Worm (Caenorhabditis elegans) whole organism, young adult: ENCODE measurements around the gene M176.10.

Source experiments
- B0035.1 ChIP-seq: sonication (generic microtip); optimal IDR thresholded peaks from 2 replicates; lab custom pipeline; 2016; ENCODE audit warnings: missing genetic modification characterization, mild to moderate bottlenecking, missing compliant biosample characterization, missing genotype, missing genetic modification reagents
- F22D6.2 ChIP-seq: sonication (generic microtip); optimal IDR thresholded peaks from 2 replicates; lab custom pipeline; 2016; ENCODE audit warnings: mild to moderate bottlenecking, missing genetic modification characterization, missing compliant biosample characterization
- F23B12.7 ChIP-seq: sonication (generic microtip); optimal IDR thresholded peaks from 2 replicates; lab custom pipeline; 2017; ENCODE audit warnings: missing genetic modification characterization, mild to moderate bottlenecking, missing compliant biosample characterization, antibody characterized with exemption, moderate library complexity; ENCODE audit not compliant: insufficient read depth
- F33H1.4 ChIP-seq: fragments of 200-800 bp; sonication (Bioruptor generic); IDR thresholded peaks from 2 replicates; pipeline ENCODE4 v1.3.6; 2022; ENCODE audit warnings: missing genetic modification reagents, missing genetic modification characterization, missing compliant biosample characterization
- F37B4.10 ChIP-seq: fragments of 200-800 bp; sonication (Bioruptor generic); IDR thresholded peaks from 2 replicates; pipeline ENCODE4 v1.3.6; 2022; ENCODE audit warnings: missing genetic modification characterization, missing compliant biosample characterization
- F57C9.4 ChIP-seq: sonication (generic microtip); optimal IDR thresholded peaks from 2 replicates; lab custom pipeline; 2017; ENCODE audit warnings: mild to moderate bottlenecking, missing genetic modification characterization, missing compliant biosample characterization
- T26A5.8 ChIP-seq: sonication (generic microtip); optimal IDR thresholded peaks from 2 replicates; lab custom pipeline; 2016; ENCODE audit warnings: missing genetic modification characterization, missing compliant biosample characterization
- Y53G8AR.9 ChIP-seq: fragments of 200-800 bp; sonication (Bioruptor generic); conservative IDR thresholded peaks from 2 replicates; pipeline ENCODE4 v1.3.6; 2022; ENCODE audit warnings: missing genetic modification reagents, missing genetic modification characterization, missing compliant biosample characterization
- Y56A3A.18 ChIP-seq: fragments of 200-800 bp; sonication (Bioruptor generic); IDR thresholded peaks from 2 replicates; pipeline ENCODE4 v1.3.6; 2022; ENCODE audit warnings: missing genetic modification reagents, missing genetic modification characterization, missing compliant biosample characterization
- aptf-2 ChIP-seq: fragments of 200-800 bp; sonication (Bioruptor generic); conservative IDR thresholded peaks from 2 replicates; pipeline ENCODE4 v1.3.6; 2022; ENCODE audit warnings: missing genetic modification reagents, missing genetic modification characterization, missing compliant biosample characterization
- cebp-2 ChIP-seq: fragments of 200-800 bp; sonication (Bioruptor generic); IDR thresholded peaks from 2 replicates; pipeline ENCODE4 v1.3.6; 2022; ENCODE audit warnings: missing genetic modification characterization, missing compliant biosample characterization
- ceh-58 ChIP-seq: fragments of 200-800 bp; sonication (Bioruptor generic); IDR thresholded peaks from 2 replicates; pipeline ENCODE4 v1.3.6; 2022; ENCODE audit warnings: missing genetic modification characterization, missing compliant biosample characterization
- ceh-91 ChIP-seq: fragments of 200-800 bp; sonication (Bioruptor generic); IDR thresholded peaks from 2 replicates; pipeline ENCODE4 v1.3.6; 2022; ENCODE audit warnings: missing genetic modification reagents, missing genetic modification characterization, missing compliant biosample characterization
- chd-7 ChIP-seq: sonication (generic microtip); optimal IDR thresholded peaks from 2 replicates; lab custom pipeline; 2016; ENCODE audit warnings: mild to moderate bottlenecking, missing genetic modification characterization, moderate library complexity, missing compliant biosample characterization
- dpl-1 ChIP-seq: fragments of 150-350 bp; optimal IDR thresholded peaks from 2 replicates; lab custom pipeline; 2014; ENCODE audit warnings: missing biosample characterization, missing genetic modification reagents, missing genetic modification characterization
- egrh-3 ChIP-seq: fragments of 200-800 bp; sonication (Bioruptor generic); IDR thresholded peaks from 2 replicates; pipeline ENCODE4 v1.3.6; 2022; ENCODE audit warnings: missing genetic modification reagents, missing genetic modification characterization, missing compliant biosample characterization
- ekl-4 ChIP-seq: fragments of 200-800 bp; sonication (Bioruptor generic); IDR thresholded peaks from 2 replicates; pipeline ENCODE4 v1.3.6; 2022; ENCODE audit warnings: missing genetic modification reagents, missing genetic modification characterization, missing compliant biosample characterization
- ets-4 ChIP-seq: fragments of 200-800 bp; sonication (Bioruptor generic); optimal IDR thresholded peaks from 2 replicates; lab custom pipeline; 2018; ENCODE audit warnings: mild to moderate bottlenecking, missing genetic modification characterization, missing compliant biosample characterization
- gei-17 ChIP-seq: fragments of 200-800 bp; sonication (Bioruptor generic); optimal IDR thresholded peaks from 2 replicates; lab custom pipeline; 2018; ENCODE audit warnings: mild to moderate bottlenecking, missing genetic modification characterization, missing compliant biosample characterization
- hlh-26 ChIP-seq: fragments of 200-800 bp; sonication (Bioruptor generic); conservative IDR thresholded peaks from 2 replicates; pipeline ENCODE4 v1.3.6; 2022; ENCODE audit warnings: missing genetic modification reagents, missing genetic modification characterization, missing compliant biosample characterization
- lag-1 ChIP-seq: fragments of 200-800 bp; sonication (Bioruptor generic); IDR thresholded peaks from 2 replicates; pipeline ENCODE4 v1.3.6; 2022; ENCODE audit warnings: missing genetic modification reagents, missing genetic modification characterization, missing compliant biosample characterization
- lin-35 ChIP-seq, 3 experiments: fragments of 150-350 bp in 2 of 3; sonication (generic microtip) in 1 of 3; optimal IDR thresholded peaks; 2 replicates each; lab custom pipeline; 2014 to 2018; ENCODE audit warnings: missing biosample characterization in 3 of 3, missing genetic modification characterization in 3 of 3, missing genetic modification reagents in 3 of 3
- lin-54 ChIP-seq: fragments of 200-800 bp; sonication (Bioruptor generic); optimal IDR thresholded peaks from 2 replicates; lab custom pipeline; 2018; ENCODE audit warnings: mild to moderate bottlenecking, missing genetic modification characterization, missing compliant biosample characterization
- lir-1 ChIP-seq: fragments of 200-800 bp; sonication (Bioruptor generic); conservative IDR thresholded peaks from 2 replicates; pipeline ENCODE4 v1.3.6; 2022; ENCODE audit warnings: missing genetic modification reagents, missing genetic modification characterization, missing compliant biosample characterization
- lsy-27 ChIP-seq: sonication (generic microtip); optimal IDR thresholded peaks from 2 replicates; lab custom pipeline; 2017; ENCODE audit warnings: missing genetic modification characterization, mild to moderate bottlenecking, missing compliant biosample characterization, antibody characterized with exemption, missing genotype, borderline replicate concordance; ENCODE audit not compliant: insufficient read depth
- madf-6 ChIP-seq: fragments of 200-800 bp; sonication (Bioruptor generic); IDR thresholded peaks from 2 replicates; pipeline ENCODE4 v1.3.6; 2022; ENCODE audit warnings: missing genetic modification reagents, missing genetic modification characterization, missing compliant biosample characterization
- mes-4 ChIP-seq: sonication (generic microtip); optimal IDR thresholded peaks from 2 replicates; lab custom pipeline; 2016; ENCODE audit warnings: missing genotype, missing genetic modification characterization, missing compliant biosample characterization
- nhr-120 ChIP-seq: fragments of 200-800 bp; sonication (Bioruptor generic); IDR thresholded peaks from 2 replicates; pipeline ENCODE4 v1.3.6; 2022; ENCODE audit warnings: missing genetic modification characterization, missing compliant biosample characterization
- nhr-80 ChIP-seq: sonication (generic microtip); optimal IDR thresholded peaks from 2 replicates; lab custom pipeline; 2016; ENCODE audit warnings: missing genetic modification characterization, missing compliant biosample characterization
- snpc-1.1 ChIP-seq: sonication (generic microtip); optimal IDR thresholded peaks from 2 replicates; lab custom pipeline; 2017; ENCODE audit warnings: missing genetic modification characterization, mild to moderate bottlenecking, missing compliant biosample characterization, antibody characterized with exemption, moderate library complexity, missing genotype, missing genetic modification reagents; ENCODE audit not compliant: insufficient read depth
- zfh-2 ChIP-seq: fragments of 200-800 bp; sonication (Bioruptor generic); conservative IDR thresholded peaks from 2 replicates; pipeline ENCODE4 v1.3.6; 2022; ENCODE audit warnings: missing genetic modification reagents, missing genetic modification characterization, missing compliant biosample characterization
- ztf-18 ChIP-seq: sonication (generic microtip); optimal IDR thresholded peaks from 2 replicates; lab custom pipeline; 2016; ENCODE audit warnings: missing genotype, mild to moderate bottlenecking, missing genetic modification characterization, missing compliant biosample characterization
- ztf-25 ChIP-seq: fragments of 200-800 bp; sonication (Bioruptor generic); IDR thresholded peaks from 2 replicates; pipeline ENCODE4 v1.3.6; 2022; ENCODE audit warnings: missing genetic modification reagents, missing genetic modification characterization, missing compliant biosample characterization
- ztf-28 ChIP-seq: fragments of 200-800 bp; sonication (Bioruptor generic); IDR thresholded peaks from 2 replicates; pipeline ENCODE4 v1.3.6; 2022; ENCODE audit warnings: missing genetic modification reagents, missing genetic modification characterization, missing compliant biosample characterization

Gene M176.10

ce11 chrII:9412086-9412608, 13.8 kb downstream of the M176.10 start, which contains the start of gene arrd-3:
Gene arrd-3 (plus strand): TSS chrII:9412558.
- TF ChIP-seq nhr-80 (tag; lab: Kevin White, UChicago) = peak; percentile 49
- TF ChIP-seq F37B4.10 (GFP tag; lab: Robert Waterston, UW) = no peak

DNA sequence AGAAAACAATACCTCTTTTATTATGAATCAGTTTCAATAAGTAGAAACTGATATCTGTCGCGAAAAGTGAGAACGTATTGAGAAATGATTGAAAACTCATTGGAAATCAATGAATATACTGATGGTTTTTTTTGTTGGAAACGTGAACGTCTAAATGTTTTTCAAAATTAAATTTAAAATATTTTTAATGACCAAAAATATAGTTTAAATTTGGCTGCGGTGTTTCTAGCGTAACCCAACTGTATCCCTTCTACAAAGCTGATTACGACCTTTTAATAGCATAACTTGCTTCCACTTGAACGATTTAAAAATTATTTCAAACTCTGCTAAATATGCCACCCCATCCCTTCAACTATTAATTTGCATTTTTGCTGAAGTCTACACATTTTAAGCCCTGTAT, 14.5 kb downstream of the M176.10 start, which contains the start of gene M176.9:
M176.9 (minus strand) TSS at position 101 of the 400 bp plus-strand sequence.
- TF ChIP-seq ets-4 = no peak
- no peak for TF ChIP-seq lin-54 (GFP tag; lab: Kevin White, UChicago)
- no peak for TF ChIP-seq mes-4 (tag; lab: Kevin White, UChicago)
- no peak for TF ChIP-seq cebp-2 (GFP tag; lab: Robert Waterston, UW)
- no peak for TF ChIP-seq F22D6.2 (tag; lab: Kevin White, UChicago)
- TF ChIP-seq zfh-2 = no peak
- no peak for TF ChIP-seq madf-6 (GFP tag; lab: Robert Waterston, UW)
- TF ChIP-seq F33H1.4 (GFP tag; lab: Robert Waterston, UW) = no peak
- no peak for TF ChIP-seq hlh-26 (GFP tag; lab: Robert Waterston, UW)
- TF ChIP-seq chd-7 (tag; lab: Kevin White, UChicago) = no peak
- no peak for TF ChIP-seq F57C9.4 (tag; lab: Kevin White, UChicago)

- TF ChIP-seq gei-17 (GFP tag; lab: Kevin White, UChicago) = no peak
- no peak for TF ChIP-seq ekl-4
- TF ChIP-seq F23B12.7 (tag; lab: Kevin White, UChicago) = no peak
- TF ChIP-seq snpc-1.1 = no peak
- TF ChIP-seq B0035.1 (tag; lab: Kevin White, UChicago) = no peak
- TF ChIP-seq F22D6.2 (tag; lab: Kevin White, UChicago) = no peak
- no peak for TF ChIP-seq lsy-27 (tag; lab: Kevin White, UChicago)
- no peak for TF ChIP-seq ztf-25 (GFP tag; lab: Robert Waterston, UW)
- no peak for TF ChIP-seq ztf-18 (tag; lab: Kevin White, UChicago)
- no peak for TF ChIP-seq Y56A3A.18 (GFP tag; lab: Robert Waterston, UW)
These were observed 18.5 kb downstream of the M176.10 start, which contains the start of gene arrd-2 for ce11 chrII:9407469-9407868. Gene arrd-2 (plus strand): TSS chrII:9407769.

DNA sequence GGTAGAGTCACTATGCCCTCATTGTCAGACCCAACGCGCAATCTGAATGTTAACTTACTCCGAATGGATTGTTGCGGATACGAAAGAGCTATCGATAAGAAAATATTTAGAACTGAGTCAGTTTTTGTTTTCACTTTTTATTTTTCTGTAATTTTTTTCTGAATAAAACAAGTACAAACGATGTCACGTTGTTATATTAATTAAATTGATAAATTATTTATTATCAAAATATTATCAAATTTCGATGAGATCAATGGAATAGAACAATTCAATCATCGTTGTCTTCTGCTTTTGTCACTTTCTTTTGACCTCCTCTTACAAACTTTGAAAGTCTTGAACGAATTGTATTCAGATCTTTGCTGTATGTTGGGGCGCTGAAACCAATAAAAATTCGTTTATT, 19.0 kb downstream of the M176.10 start, which contains the start of gene mpz-6:
mpz-6 (minus strand) TSS at position 101 of the 400 bp plus-strand sequence.
- no peak for TF ChIP-seq ceh-58 (GFP tag; lab: Robert Waterston, UW)
- TF ChIP-seq F33H1.4 (GFP tag; lab: Robert Waterston, UW) = no peak
- no peak for TF ChIP-seq T26A5.8 (tag; lab: Kevin White, UChicago)
- TF ChIP-seq lir-1 (GFP tag; lab: Robert Waterston, UW) = no peak

ce11 chrII:9405013-9405412, 21.0 kb downstream of the M176.10 start:
- TF ChIP-seq egrh-3 = peak; percentile 94

DNA sequence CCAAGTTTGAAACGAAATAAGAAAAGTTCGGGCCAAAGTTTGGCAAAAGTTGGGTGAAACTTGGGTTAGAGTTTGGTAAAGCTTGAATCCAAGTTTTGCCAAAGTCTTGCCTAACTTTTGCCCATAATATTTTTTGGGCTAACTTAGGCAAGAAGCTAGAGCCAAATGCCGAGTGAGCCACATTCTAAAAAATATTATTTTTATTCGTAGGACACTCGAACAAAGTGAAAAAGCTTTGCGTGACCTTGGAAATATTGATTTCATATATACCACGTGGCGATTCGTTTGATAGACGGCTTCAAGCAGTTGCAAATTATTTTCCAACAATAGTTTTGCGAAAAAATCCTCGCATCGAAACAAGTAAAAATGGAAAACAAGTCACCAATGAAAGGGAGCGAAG, 22.1 kb downstream of the M176.10 start, which contains the start of gene Y51B9A.5:
Y51B9A.5 (plus strand) TSS at position 301 of the 400 bp plus-strand sequence.
- TF ChIP-seq hlh-26 (GFP tag; lab: Robert Waterston, UW) (no peak), ceh-91 (GFP tag; lab: Robert Waterston, UW) (no peak), Y53G8AR.9 (no peak), lin-35 (GFP tag; optimal IDR thresholded peaks at IDR 0.05; lab: Kevin White, UChicago) (no peak), aptf-2 (GFP tag; lab: Robert Waterston, UW) (no peak), dpl-1 (GFP tag; lab: Kevin White, UChicago) (no peak), F23B12.7 (tag; lab: Kevin White, UChicago) (no peak), nhr-120 (GFP tag; lab: Robert Waterston, UW) (no peak), nhr-80 (tag; lab: Kevin White, UChicago) (no peak), lag-1 (GFP tag; lab: Robert Waterston, UW) (no peak), ztf-28 (GFP tag; lab: Robert Waterston, UW) (no peak)
- TF ChIP-seq, all 124 proteins: peak for 0
